Fruit fly (Drosophila melanogaster) whole organism, embryonic: Measurements from ENCODE around the gene CG33299.

Experiments
- Ada2b ChIP-seq: fragments of 200-800 bp; sonication (Bioruptor generic); IDR thresholded peaks from 2 replicates; pipeline ENCODE4 v1.3.6; 2022; ENCODE audit warnings: missing biosample characterization, missing genetic modification characterization
- Bdp1 ChIP-seq: fragments of 200-800 bp; sonication (Bioruptor generic); optimal IDR thresholded peaks from 3 replicates; lab custom pipeline; 2016; ENCODE audit warnings: missing biosample characterization, missing genetic modification characterization
- CG10267 ChIP-seq: fragments of 200-800 bp; sonication (Bioruptor generic); optimal IDR thresholded peaks from 2 replicates; lab custom pipeline; 2018; ENCODE audit warnings: missing biosample characterization, mild to moderate bottlenecking, missing genetic modification characterization, moderate library complexity
- CG12219 ChIP-seq: fragments of 200-800 bp; sonication (Bioruptor generic); optimal IDR thresholded peaks from 3 replicates; lab custom pipeline; 2018; ENCODE audit warnings: missing biosample characterization, mild to moderate bottlenecking, missing genetic modification characterization
- CG12659 ChIP-seq: fragments of 200-800 bp; sonication (Bioruptor generic); optimal IDR thresholded peaks from 3 replicates; lab custom pipeline; 2017; ENCODE audit warnings: mild to moderate bottlenecking, missing biosample characterization, missing genetic modification reagents, missing genetic modification characterization
- CG12769 ChIP-seq: fragments of 200-800 bp; sonication (Bioruptor generic); optimal IDR thresholded peaks from 2 replicates; lab custom pipeline; 2019; ENCODE audit warnings: missing biosample characterization, mild to moderate bottlenecking, missing genetic modification characterization, moderate library complexity
- CG13424 ChIP-seq: fragments of 200-800 bp; sonication (Bioruptor generic); optimal IDR thresholded peaks from 2 replicates; lab custom pipeline; 2019; ENCODE audit warnings: missing biosample characterization, mild to moderate bottlenecking, missing genetic modification characterization, moderate library complexity
- CG14050 ChIP-seq: fragments of 200-800 bp; sonication (Bioruptor generic); IDR thresholded peaks from 3 replicates; pipeline ENCODE4 v1.3.6; 2022; ENCODE audit warnings: missing biosample characterization, missing genetic modification characterization
- CG17361 ChIP-seq: fragments of 200-800 bp; sonication (Bioruptor generic); IDR thresholded peaks from 3 replicates; pipeline ENCODE4 v1.3.6; 2022; ENCODE audit warnings: missing biosample characterization, missing genetic modification characterization
- CG17568 ChIP-seq: fragments of 200-800 bp; sonication (Bioruptor generic); optimal IDR thresholded peaks from 2 replicates; lab custom pipeline; 2018; ENCODE audit warnings: missing biosample characterization, mild to moderate bottlenecking, missing genetic modification characterization, moderate library complexity
- CG1792 ChIP-seq: fragments of 200-800 bp; sonication (Bioruptor generic); optimal IDR thresholded peaks from 2 replicates; lab custom pipeline; 2016; ENCODE audit warnings: missing biosample characterization, missing genetic modification characterization
- CG2116 ChIP-seq: fragments of 200-800 bp; sonication (Bioruptor generic); optimal IDR thresholded peaks from 3 replicates; lab custom pipeline; 2018; ENCODE audit warnings: missing biosample characterization, mild to moderate bottlenecking, missing genetic modification characterization
- CG31224 ChIP-seq: fragments of 200-800 bp; sonication (Bioruptor generic); IDR thresholded peaks from 2 replicates; pipeline ENCODE4 v1.3.6; 2022; ENCODE audit warnings: missing biosample characterization, missing genetic modification characterization
- CG32532 ChIP-seq: fragments of 200-800 bp; sonication (Bioruptor generic); IDR thresholded peaks from 2 replicates; pipeline ENCODE4 v1.3.6; 2022; ENCODE audit warnings: missing biosample characterization, missing genetic modification characterization
- CG34422 ChIP-seq: fragments of 200-800 bp; sonication (Bioruptor generic); IDR thresholded peaks from 3 replicates; pipeline ENCODE4 v1.3.6; 2022; ENCODE audit warnings: missing biosample characterization, missing genetic modification characterization
- CG7556 ChIP-seq: fragments of 200-800 bp; sonication (Bioruptor generic); optimal IDR thresholded peaks from 2 replicates; lab custom pipeline; 2017; ENCODE audit warnings: missing biosample characterization, mild to moderate bottlenecking, missing genetic modification characterization
- CG7839 ChIP-seq: fragments of 200-800 bp; sonication (Bioruptor generic); optimal IDR thresholded peaks from 3 replicates; lab custom pipeline; 2018; ENCODE audit warnings: missing biosample characterization, mild to moderate bottlenecking, missing genetic modification characterization, moderate library complexity
- CG9932 ChIP-seq: fragments of 200-800 bp; sonication (Bioruptor generic); IDR thresholded peaks from 2 replicates; pipeline ENCODE4 v1.3.6; 2022; ENCODE audit warnings: missing biosample characterization, missing genetic modification characterization
- Camta ChIP-seq: fragments of 200-800 bp; sonication (Bioruptor generic); optimal IDR thresholded peaks from 2 replicates; lab custom pipeline; 2016; ENCODE audit warnings: missing biosample characterization, missing genetic modification characterization
- D19A ChIP-seq: fragments of 200-800 bp; optimal IDR thresholded peaks from 3 replicates; lab custom pipeline; 2019; ENCODE audit warnings: missing biosample characterization, mild to moderate bottlenecking, missing genetic modification characterization, moderate library complexity
- Dek ChIP-seq: fragments of 200-800 bp; sonication (Bioruptor generic); optimal IDR thresholded peaks from 3 replicates; lab custom pipeline; 2019; ENCODE audit warnings: missing biosample characterization, mild to moderate bottlenecking, missing genetic modification characterization, moderate library complexity
- Doc2 ChIP-seq: fragments of 200-800 bp; sonication (Bioruptor generic); IDR thresholded peaks from 2 replicates; pipeline ENCODE4 v1.3.6; 2022; ENCODE audit warnings: missing biosample characterization, missing genetic modification characterization
- E2f2 ChIP-seq: fragments of 200-800 bp; sonication (Bioruptor generic); IDR thresholded peaks from 2 replicates; pipeline ENCODE4 v1.3.6; 2022; ENCODE audit warnings: missing biosample characterization, missing genetic modification characterization
- ERR ChIP-seq: fragments of 200-800 bp; sonication (Bioruptor generic); optimal IDR thresholded peaks from 2 replicates; lab custom pipeline; 2016; ENCODE audit warnings: missing biosample characterization, missing genetic modification characterization
- H15 ChIP-seq: fragments of 200-800 bp; sonication (Bioruptor generic); IDR thresholded peaks from 3 replicates; pipeline ENCODE4 v1.3.6; 2022; ENCODE audit warnings: missing biosample characterization, missing genetic modification characterization
- Hr3 ChIP-seq: fragments of 200-800 bp; sonication (Bioruptor generic); optimal IDR thresholded peaks from 3 replicates; lab custom pipeline; 2016; ENCODE audit warnings: missing biosample characterization, missing genetic modification characterization
- Lhr ChIP-seq: fragments of 200-800 bp; sonication (Bioruptor generic); optimal IDR thresholded peaks from 3 replicates; lab custom pipeline; 2017; ENCODE audit warnings: mild to moderate bottlenecking, missing biosample characterization, missing genetic modification reagents, missing genetic modification characterization
- Neu2 ChIP-seq: fragments of 200-800 bp; sonication (Bioruptor generic); optimal IDR thresholded peaks from 3 replicates; lab custom pipeline; 2016; ENCODE audit warnings: missing biosample characterization, missing genetic modification characterization, borderline replicate concordance
- Opbp ChIP-seq: fragments of 200-800 bp; sonication (Bioruptor generic); IDR thresholded peaks from 3 replicates; pipeline ENCODE4 v1.3.6; 2022; ENCODE audit warnings: missing biosample characterization, missing genetic modification characterization; ENCODE audit not compliant: partially characterized antibody
- chm ChIP-seq: fragments of 200-800 bp; sonication (Bioruptor generic); IDR thresholded peaks from 2 replicates; pipeline ENCODE4 v1.3.6; 2022; ENCODE audit warnings: missing biosample characterization, missing genetic modification characterization
- dati ChIP-seq: fragments of 200-800 bp; sonication (Bioruptor generic); IDR thresholded peaks from 2 replicates; pipeline ENCODE4 v1.3.6; 2022; ENCODE audit warnings: missing biosample characterization, missing genetic modification characterization
- ewg ChIP-seq: fragments of 200-800 bp; sonication (Bioruptor generic); optimal IDR thresholded peaks from 3 replicates; lab custom pipeline; 2017; ENCODE audit warnings: mild to moderate bottlenecking, missing biosample characterization, missing genetic modification reagents, missing genetic modification characterization
- gsb ChIP-seq: fragments of 200-800 bp; sonication (Bioruptor generic); IDR thresholded peaks from 2 replicates; pipeline ENCODE4 v1.3.6; 2022; ENCODE audit warnings: missing biosample characterization, missing genetic modification characterization
- gt ChIP-seq: fragments of 200-800 bp; sonication (Bioruptor generic); IDR thresholded peaks from 2 replicates; pipeline ENCODE4 v1.3.6; 2022; ENCODE audit warnings: missing biosample characterization, missing genetic modification characterization
- ham ChIP-seq: fragments of 200-800 bp; sonication (Bioruptor generic); IDR thresholded peaks from 2 replicates; pipeline ENCODE4 v1.3.6; 2022; ENCODE audit warnings: missing biosample characterization, missing genetic modification characterization
- jing ChIP-seq: fragments of 200-800 bp; sonication (Bioruptor generic); optimal IDR thresholded peaks from 2 replicates; lab custom pipeline; 2018; ENCODE audit warnings: missing biosample characterization, mild to moderate bottlenecking, missing genetic modification characterization
- maf-S ChIP-seq: fragments of 200-800 bp; sonication (Bioruptor generic); optimal IDR thresholded peaks from 2 replicates; lab custom pipeline; 2016; ENCODE audit warnings: missing biosample characterization, missing genetic modification characterization
- mirr ChIP-seq: fragments of 200-800 bp; sonication (Bioruptor generic); optimal IDR thresholded peaks from 3 replicates; lab custom pipeline; 2018; ENCODE audit warnings: missing biosample characterization, mild to moderate bottlenecking, missing genetic modification characterization
- onecut ChIP-seq: fragments of 200-800 bp; sonication (Bioruptor generic); IDR thresholded peaks from 2 replicates; pipeline ENCODE4 v1.3.6; 2022; ENCODE audit warnings: missing biosample characterization, missing genetic modification characterization
- pb ChIP-seq: fragments of 200-800 bp; sonication (Bioruptor generic); optimal IDR thresholded peaks from 3 replicates; lab custom pipeline; 2016; ENCODE audit warnings: missing biosample characterization, missing genetic modification characterization
- peb ChIP-seq: fragments of 200-800 bp; sonication (Bioruptor generic); IDR thresholded peaks from 2 replicates; pipeline ENCODE4 v1.3.6; 2022; ENCODE audit warnings: missing biosample characterization, missing genetic modification characterization
- pfk ChIP-seq: fragments of 200-800 bp; sonication (Bioruptor generic); optimal IDR thresholded peaks from 2 replicates; lab custom pipeline; 2018; ENCODE audit warnings: missing biosample characterization, mild to moderate bottlenecking, missing genetic modification characterization, moderate library complexity
- prd ChIP-seq, 3 experiments: fragments of >200 bp in 2 of 3; fragments of 200-800 bp in 1 of 3; sonication (Bioruptor generic) in 1 of 3; optimal IDR thresholded peaks in 2 of 3; IDR thresholded peaks in 1 of 3; 2 replicates in 2 of 3; 3 replicates in 1 of 3; pipeline versions ENCODE4 v1.3.6 to Lab custom; 2017 to 2022; ENCODE audit warnings: missing biosample characterization in 1 of 3, missing genetic modification characterization in 1 of 3
- pum ChIP-seq: fragments of 200-800 bp; sonication (Bioruptor generic); optimal IDR thresholded peaks from 2 replicates; lab custom pipeline; 2016; ENCODE audit warnings: missing biosample characterization, missing genetic modification characterization
- salm ChIP-seq: fragments of 200-800 bp; sonication (Bioruptor generic); optimal IDR thresholded peaks from 2 replicates; lab custom pipeline; 2018; ENCODE audit warnings: missing biosample characterization, mild to moderate bottlenecking, missing genetic modification characterization
- sens ChIP-seq: fragments of 200-800 bp; sonication (Bioruptor generic); peaks from one replicate; lab custom pipeline; 2016; ENCODE audit warnings: missing biosample characterization, missing genetic modification characterization
- sima ChIP-seq: fragments of 200-800 bp; sonication (Bioruptor generic); optimal IDR thresholded peaks from 2 replicates; lab custom pipeline; 2016; ENCODE audit warnings: missing biosample characterization, missing genetic modification characterization
- tin ChIP-seq: fragments of 200-800 bp; sonication (Bioruptor generic); optimal IDR thresholded peaks from 3 replicates; lab custom pipeline; 2016; ENCODE audit warnings: missing biosample characterization, missing genetic modification characterization
- ttk ChIP-seq: fragments of 200-800 bp; sonication (Bioruptor generic); IDR thresholded peaks from 2 replicates; pipeline ENCODE4 v2.1.2; 2022; ENCODE audit warnings: missing biosample characterization, missing genetic modification characterization
- usp ChIP-seq: fragments of >200 bp; optimal IDR thresholded peaks from 2 replicates; lab custom pipeline; 2017; ENCODE audit warnings: missing biosample characterization, missing genetic modification characterization
- z ChIP-seq: fragments of 200-800 bp; sonication (Bioruptor generic); IDR thresholded peaks from 3 replicates; pipeline ENCODE4 v1.3.6; 2022; ENCODE audit warnings: missing biosample characterization, missing genetic modification characterization

CG33299 gene

dm6 chr2L:9633098-9633497 is 23.3 kb upstream of the CG33299 start (continued):
- TF ChIP-seq Hr3 (GFP tag; lab: Kevin White, UChicago) (no peak), gsb (GFP tag; lab: Robert Waterston, UW) (no peak), CG7839 (tag; lab: Kevin White, UChicago) (peak; percentile 14), usp (GFP tag; lab: Kevin White, UChicago) (no peak), CG13424 (tag; lab: Kevin White, UChicago) (peak; percentile 35), ERR (GFP tag; lab: Kevin White, UChicago) (peak; percentile 44), tin (GFP tag; lab: Kevin White, UChicago) (peak; percentile 21), chm (GFP tag; lab: Robert Waterston, UW) (peak; percentile 79; the same call in 1 of the 2 replicates), Opbp (GFP tag; lab: Robert Waterston, UW) (no peak), CG32532 (GFP tag; lab: Robert Waterston, UW) (no peak), pum (GFP tag; lab: Kevin White, UChicago) (peak; percentile 26), E2f2 (GFP tag; lab: Robert Waterston, UW) (peak; percentile 14), D19A (peak; percentile 64), CG31224 (no peak), peb (GFP tag; lab: Robert Waterston, UW) (peak; percentile 42; the same call in 1 of the 2 replicates), jing (GFP tag; lab: Kevin White, UChicago) (peak; percentile 8), CG2116 (GFP tag; lab: Kevin White, UChicago) (peak; percentile 26), Lhr (GFP tag; lab: Kevin White, UChicago) (peak; percentile 47), maf-S (GFP tag; lab: Kevin White, UChicago) (peak; percentile 56), CG9932 (GFP tag; lab: Robert Waterston, UW) (peak; percentile 41; the same call in 1 of the 2 replicates), prd (optimal IDR thresholded peaks at IDR 0.05; lab: Kevin White, UChicago) (no peak), prd (GFP tag; IDR thresholded peaks at IDR 0.05; lab: Robert Waterston, UW) (peak; percentile 69), dati (GFP tag; lab: Robert Waterston, UW) (0 out of 2 replicates have a peak, but pooled peaks have one; percentile 42), CG17361 (no peak), CG14050 (GFP tag; lab: Robert Waterston, UW) (0 out of 3 replicates have a peak, but pooled peaks have one; percentile 16), ham (GFP tag; lab: Robert Waterston, UW) (no peak), CG12769 (tag; lab: Kevin White, UChicago) (no peak), H15 (no peak), Neu2 (GFP tag; lab: Kevin White, UChicago) (no peak), Bdp1 (GFP tag; lab: Kevin White, UChicago) (peak; percentile 52), pfk (GFP tag; lab: Kevin White, UChicago) (peak; percentile 55), sens (peak; percentile 95), pb (GFP tag; lab: Kevin White, UChicago) (peak; percentile 37), Dek (tag; lab: Kevin White, UChicago) (no peak), mirr (peak; percentile 28), salm (tag; lab: Kevin White, UChicago) (no peak), CG17568 (GFP tag; lab: Kevin White, UChicago) (peak; percentile 54), z (peak; percentile 68; the same call in 2 of the 3 replicates), ewg (GFP tag; lab: Kevin White, UChicago) (peak; percentile 18), CG10267 (tag; lab: Kevin White, UChicago) (peak; percentile 8), CG12219 (GFP tag; lab: Kevin White, UChicago) (peak; percentile 3), Ada2b (GFP tag; lab: Robert Waterston, UW) (no peak), sima (no peak), Camta (GFP tag; lab: Kevin White, UChicago) (peak; percentile 63), CG12659 (GFP tag; lab: Kevin White, UChicago) (no peak), Doc2 (GFP tag; lab: Robert Waterston, UW) (no peak), onecut (GFP tag; lab: Robert Waterston, UW) (peak; percentile 78), ttk (GFP tag; lab: Robert Waterston, UW) (peak; percentile 26; the same call in 1 of the 2 replicates), CG1792 (GFP tag; lab: Kevin White, UChicago) (peak; percentile 85), gt (GFP tag; lab: Robert Waterston, UW) (no peak), CG7556 (GFP tag; lab: Kevin White, UChicago) (no peak), CG34422 (GFP tag; lab: Robert Waterston, UW) (0 out of 3 replicates have a peak, but pooled peaks have one; percentile 16)
